Worm (Caenorhabditis elegans) whole organism, L4 larva: ENCODE results near the gene F22B5.6.
A peak's percentile ranks its signal among the peaks of the same experiment; 100 is the strongest.

Experiments used
- D1046.2 ChIP-seq: fragments of 200-800 bp; sonication (Bioruptor generic); IDR thresholded peaks from 2 replicates; pipeline ENCODE4 v1.3.6; 2022; ENCODE audit warnings: missing genetic modification characterization, missing compliant biosample characterization
- F44E2.7 ChIP-seq: fragments of 200-800 bp; sonication (Bioruptor generic); IDR thresholded peaks from 2 replicates; pipeline ENCODE4 v2.1.2; 2022; ENCODE audit warnings: missing genetic modification characterization, missing compliant biosample characterization
- T20F7.1 ChIP-seq: fragments of 200-800 bp; sonication (Bioruptor generic); optimal IDR thresholded peaks from 2 replicates; lab custom pipeline; 2018; ENCODE audit warnings: mild to moderate bottlenecking, missing genetic modification characterization, missing compliant biosample characterization
- T26A8.4 ChIP-seq: fragments of 200-800 bp; sonication (Bioruptor generic); IDR thresholded peaks from 2 replicates; pipeline ENCODE4 v1.3.6; 2022; ENCODE audit warnings: missing genetic modification characterization, missing compliant biosample characterization
- Y105C5A.15 ChIP-seq: fragments of 200-800 bp; sonication (Bioruptor generic); IDR thresholded peaks from 2 replicates; pipeline ENCODE4 v1.3.6; 2022; ENCODE audit warnings: missing genetic modification characterization, missing compliant biosample characterization
- Y48G9A.11 ChIP-seq: fragments of 200-800 bp; sonication (Bioruptor generic); IDR thresholded peaks from 2 replicates; pipeline ENCODE4 v1.3.6; 2022; ENCODE audit warnings: missing genetic modification reagents, missing genetic modification characterization, missing compliant biosample characterization
- Y5F2A.4 ChIP-seq: fragments of 200-800 bp; sonication (Bioruptor generic); optimal IDR thresholded peaks from 2 replicates; lab custom pipeline; 2018; ENCODE audit warnings: mild to moderate bottlenecking, missing genetic modification characterization, missing compliant biosample characterization
- ZK546.5 ChIP-seq, 2 experiments: sonication (generic microtip); optimal IDR thresholded peaks; 2 replicates each; lab custom pipeline; 2017; ENCODE audit warnings: missing biosample characterization in 2 of 2, missing genetic modification characterization in 2 of 2
- aha-1 ChIP-seq: fragments of 150-350 bp; peaks from one replicate; lab custom pipeline; 2014; ENCODE audit warnings: missing biosample characterization, missing genetic modification characterization
- ama-1 ChIP-seq: fragments of 150-350 bp; optimal IDR thresholded peaks from 2 replicates; lab custom pipeline; 2014; ENCODE audit warnings: inconsistent platforms, mixed read lengths
- ceh-20 ChIP-seq: fragments of 200-800 bp; sonication (Bioruptor generic); IDR thresholded peaks from 2 replicates; pipeline ENCODE4 v1.3.6; 2022; ENCODE audit warnings: missing genetic modification reagents, missing genetic modification characterization, missing compliant biosample characterization
- ceh-62 ChIP-seq: sonication (generic microtip); optimal IDR thresholded peaks from 2 replicates; lab custom pipeline; 2017; ENCODE audit warnings: missing biosample characterization, missing genetic modification characterization
- cey-2 ChIP-seq: sonication (generic microtip); optimal IDR thresholded peaks from 3 replicates; lab custom pipeline; 2017; ENCODE audit warnings: missing genetic modification characterization, mild to moderate bottlenecking, missing compliant biosample characterization, antibody characterized with exemption, borderline replicate concordance; ENCODE audit not compliant: insufficient read depth
- daf-16 ChIP-seq, 3 experiments: sonication (generic microtip); optimal IDR thresholded peaks; 2 replicates each; lab custom pipeline; 2016 to 2017; ENCODE audit warnings: missing genetic modification characterization in 3 of 3, missing genetic modification reagents in 3 of 3, mild to moderate bottlenecking in 2 of 3, missing compliant biosample characterization in 2 of 3, missing biosample characterization in 1 of 3, moderate library complexity in 1 of 3
- dmd-6 ChIP-seq: fragments of 200-800 bp; sonication (Bioruptor generic); IDR thresholded peaks from 2 replicates; pipeline ENCODE4 v1.3.6; 2022; ENCODE audit warnings: missing genetic modification reagents, missing genetic modification characterization, missing compliant biosample characterization
- dmd-8 ChIP-seq: fragments of 200-800 bp; sonication (Bioruptor generic); IDR thresholded peaks from 2 replicates; pipeline ENCODE4 v1.3.6; 2022; ENCODE audit warnings: missing genetic modification characterization, missing compliant biosample characterization
- dpl-1 ChIP-seq: fragments of 150-350 bp; optimal IDR thresholded peaks from 2 replicates; lab custom pipeline; 2014; ENCODE audit warnings: missing biosample characterization, missing genetic modification reagents, missing genetic modification characterization
- dve-1 ChIP-seq: sonication (generic microtip); optimal IDR thresholded peaks from 2 replicates; lab custom pipeline; 2017; ENCODE audit warnings: antibody characterized with exemption, mild to moderate bottlenecking, missing genetic modification characterization, missing compliant biosample characterization; ENCODE audit not compliant: insufficient read depth
- egl-27 ChIP-seq: sonication (generic microtip); optimal IDR thresholded peaks from 3 replicates; lab custom pipeline; 2017; ENCODE audit warnings: missing biosample characterization, missing genetic modification reagents, missing genetic modification characterization
- hif-1 ChIP-seq, 2 experiments: sonication (generic microtip); optimal IDR thresholded peaks; 2 replicates each; lab custom pipeline; 2016 to 2017; ENCODE audit warnings: missing compliant biosample characterization in 2 of 2, missing genetic modification characterization in 2 of 2, missing genetic modification reagents in 2 of 2, missing genotype in 2 of 2, mild to moderate bottlenecking in 1 of 2
- hlh-11 ChIP-seq: fragments of 200-800 bp; sonication (Bioruptor generic); optimal IDR thresholded peaks from 2 replicates; lab custom pipeline; 2018; ENCODE audit warnings: mild to moderate bottlenecking, missing genetic modification characterization, missing compliant biosample characterization
- hlh-30 ChIP-seq: sonication (generic microtip); optimal IDR thresholded peaks from 2 replicates; lab custom pipeline; 2017; ENCODE audit warnings: antibody characterized with exemption, mild to moderate bottlenecking, missing genetic modification characterization, missing compliant biosample characterization; ENCODE audit not compliant: insufficient read depth
- hmg-1.1 ChIP-seq: fragments of 200-800 bp; sonication (Bioruptor generic); IDR thresholded peaks from 2 replicates; pipeline ENCODE4 v1.3.6; 2022; ENCODE audit warnings: missing genetic modification reagents, missing genetic modification characterization, missing compliant biosample characterization
- lin-1 ChIP-seq: fragments of 200-800 bp; sonication (Bioruptor generic); IDR thresholded peaks from 2 replicates; pipeline ENCODE4 v1.3.6; 2022; ENCODE audit warnings: missing genetic modification reagents, missing genetic modification characterization, missing compliant biosample characterization
- lir-3 ChIP-seq: sonication (generic microtip); optimal IDR thresholded peaks from 2 replicates; lab custom pipeline; 2016; ENCODE audit warnings: mild to moderate bottlenecking, missing genetic modification characterization, missing compliant biosample characterization
- lsy-2 ChIP-seq, 2 experiments: fragments of 150-350 bp in 1 of 2; sonication (generic microtip) in 1 of 2; optimal IDR thresholded peaks; 2 replicates each; lab custom pipeline; 2014 to 2017; ENCODE audit warnings: missing biosample characterization in 2 of 2, missing genetic modification characterization in 2 of 2
- mdl-1 ChIP-seq, 2 experiments: fragments of 150-350 bp in 1 of 2; sonication (generic microtip) in 1 of 2; optimal IDR thresholded peaks; 2 replicates each; lab custom pipeline; 2014 to 2017; ENCODE audit warnings: missing biosample characterization in 2 of 2, missing genetic modification characterization in 2 of 2
- mep-1 ChIP-seq: fragments of 150-350 bp; sonication (generic microtip); optimal IDR thresholded peaks from 3 replicates; lab custom pipeline; 2014; ENCODE audit warnings: missing biosample characterization, missing genetic modification characterization
- mes-2 ChIP-seq: sonication (generic microtip); optimal IDR thresholded peaks from 2 replicates; lab custom pipeline; 2016; ENCODE audit warnings: missing genotype, mild to moderate bottlenecking, missing genetic modification characterization, missing compliant biosample characterization; ENCODE audit not compliant: poor library complexity, severe bottlenecking
- mxl-3 ChIP-seq: fragments of 200-800 bp; sonication (Bioruptor generic); optimal IDR thresholded peaks from 2 replicates; lab custom pipeline; 2018; ENCODE audit warnings: mild to moderate bottlenecking, missing genetic modification characterization, missing compliant biosample characterization
- nhr-10 ChIP-seq: fragments of 150-350 bp; optimal IDR thresholded peaks from 2 replicates; lab custom pipeline; 2014; ENCODE audit warnings: missing biosample characterization, missing genetic modification characterization
- nhr-102 ChIP-seq: sonication (generic microtip); optimal IDR thresholded peaks from 2 replicates; lab custom pipeline; 2016; ENCODE audit warnings: mild to moderate bottlenecking, missing genetic modification characterization, moderate library complexity, missing compliant biosample characterization
- nhr-11 ChIP-seq: fragments of 150-350 bp; optimal IDR thresholded peaks from 2 replicates; lab custom pipeline; 2014; ENCODE audit warnings: missing biosample characterization, missing genetic modification characterization
- nhr-25 ChIP-seq: sonication (generic microtip); optimal IDR thresholded peaks from 2 replicates; lab custom pipeline; 2017; ENCODE audit warnings: missing genetic modification characterization, mild to moderate bottlenecking, missing compliant biosample characterization, antibody characterized with exemption, moderate library complexity, borderline replicate concordance; ENCODE audit not compliant: insufficient read depth
- nhr-28 ChIP-seq: fragments of 150-350 bp; optimal IDR thresholded peaks from 2 replicates; lab custom pipeline; 2014; ENCODE audit warnings: missing biosample characterization, missing genetic modification characterization
- nhr-41 ChIP-seq: fragments of 200-800 bp; sonication (Bioruptor generic); IDR thresholded peaks from 2 replicates; pipeline ENCODE4 v1.3.6; 2022; ENCODE audit warnings: missing genetic modification reagents, missing genetic modification characterization, missing compliant biosample characterization
- nhr-42 ChIP-seq: fragments of 200-800 bp; sonication (Bioruptor generic); IDR thresholded peaks from 2 replicates; pipeline ENCODE4 v1.3.6; 2022; ENCODE audit warnings: missing genetic modification characterization, missing compliant biosample characterization
- nhr-48 ChIP-seq: sonication (generic microtip); optimal IDR thresholded peaks from 2 replicates; lab custom pipeline; 2016; ENCODE audit warnings: mild to moderate bottlenecking, missing genetic modification characterization, missing compliant biosample characterization
- nhr-76 ChIP-seq: fragments of 150-350 bp; optimal IDR thresholded peaks from 2 replicates; lab custom pipeline; 2014; ENCODE audit warnings: missing biosample characterization, missing genetic modification characterization
- nhr-77 ChIP-seq: fragments of 150-350 bp; optimal IDR thresholded peaks from 2 replicates; lab custom pipeline; 2014; ENCODE audit warnings: missing biosample characterization, missing genetic modification characterization
- php-3 ChIP-seq: fragments of 200-800 bp; sonication (Bioruptor generic); IDR thresholded peaks from 2 replicates; pipeline ENCODE4 v1.3.6; 2022; ENCODE audit warnings: missing genetic modification reagents, missing genetic modification characterization, missing compliant biosample characterization
- pqm-1 ChIP-seq: sonication (generic microtip); optimal IDR thresholded peaks from 2 replicates; lab custom pipeline; 2017; ENCODE audit warnings: missing biosample characterization, missing genetic modification characterization
- snpc-1.2 ChIP-seq: fragments of 200-800 bp; sonication (Bioruptor generic); IDR thresholded peaks from 2 replicates; pipeline ENCODE4 v1.3.6; 2022; ENCODE audit warnings: missing genetic modification reagents, missing genetic modification characterization, missing compliant biosample characterization
- tag-97 ChIP-seq: fragments of 200-800 bp; sonication (Bioruptor generic); IDR thresholded peaks from 2 replicates; pipeline ENCODE4 v1.3.6; 2022; ENCODE audit warnings: missing genetic modification characterization, missing compliant biosample characterization
- tra-1 ChIP-seq: fragments of 200-800 bp; sonication (Bioruptor generic); IDR thresholded peaks from 2 replicates; pipeline ENCODE4 v1.3.6; 2022; ENCODE audit warnings: missing genetic modification reagents, missing genetic modification characterization, missing compliant biosample characterization
- unc-130 ChIP-seq: sonication (generic microtip); optimal IDR thresholded peaks from 2 replicates; lab custom pipeline; 2016; ENCODE audit warnings: missing genetic modification reagents, missing genetic modification characterization, missing compliant biosample characterization
- unc-39 ChIP-seq: sonication (generic microtip); optimal IDR thresholded peaks from 2 replicates; lab custom pipeline; 2017; ENCODE audit warnings: missing biosample characterization, missing genetic modification characterization
- ztf-11 ChIP-seq: fragments of 150-350 bp; optimal IDR thresholded peaks from 2 replicates; lab custom pipeline; 2014; ENCODE audit warnings: missing biosample characterization, missing genetic modification characterization
- ztf-7 ChIP-seq: fragments of 150-350 bp; optimal IDR thresholded peaks from 2 replicates; lab custom pipeline; 2014; ENCODE audit warnings: missing biosample characterization, missing genetic modification characterization

Gene F22B5.6

DNA sequence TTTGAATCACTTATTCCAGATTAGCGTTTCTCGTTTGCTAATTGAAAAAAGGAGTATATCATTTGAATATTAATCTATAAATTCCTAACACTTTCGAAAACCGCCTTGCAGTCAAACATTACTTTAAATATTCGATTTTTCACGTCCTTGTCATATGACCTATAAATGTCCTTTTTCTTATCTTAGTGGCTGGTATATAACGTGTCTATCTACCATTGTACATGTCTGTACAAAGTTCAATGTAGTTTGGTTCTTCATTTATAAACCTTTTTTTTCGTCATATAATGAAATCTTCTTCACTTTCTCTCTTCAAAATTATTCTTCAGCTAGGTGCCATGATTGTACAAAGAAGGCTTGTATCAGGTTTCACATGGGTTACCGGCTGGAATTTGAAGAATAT is 29.6 kb upstream of the F22B5.6 start, which contains the start of gene gbh-2:
Gene gbh-2, plus strand, starts transcription at position 277 of the 400 bp plus-strand sequence.
- TF ChIP-seq ama-1 (lab: Kevin White, UChicago) (no peak), ztf-7 (tag; lab: Kevin White, UChicago) (peak; percentile 94), lsy-2 (tag; optimal IDR thresholded peaks at IDR 0.05; lab: Kevin White, UChicago) (peak in 1 of 2 experiments; percentile 67), dve-1 (peak; percentile 92), D1046.2 (GFP tag; lab: Robert Waterston, UW) (no peak), daf-16 (GFP tag; optimal IDR thresholded peaks at IDR 0.05; lab: Kevin White, UChicago) (no peak), daf-16 (tag; optimal IDR thresholded peaks at IDR 0.05; lab: Kevin White, UChicago) (peak; percentile 72), dmd-8 (GFP tag; lab: Robert Waterston, UW) (no peak), nhr-28 (tag; lab: Kevin White, UChicago) (peak; percentile 98), cey-2 (tag; lab: Kevin White, UChicago) (peak; percentile 42), aha-1 (tag; lab: Kevin White, UChicago) (peak; percentile 43), mep-1 (tag; lab: Kevin White, UChicago) (peak; percentile 81), hlh-11 (tag; lab: Kevin White, UChicago) (peak; percentile 68), nhr-77 (peak; percentile 64), T26A8.4 (GFP tag; lab: Robert Waterston, UW) (no peak), unc-39 (tag; lab: Kevin White, UChicago) (no peak), pqm-1 (tag; lab: Kevin White, UChicago) (peak; percentile 85), T20F7.1 (GFP tag; lab: Kevin White, UChicago) (peak; percentile 45), hmg-1.1 (no peak), nhr-48 (tag; lab: Kevin White, UChicago) (peak; percentile 80), hif-1 (tag; optimal IDR thresholded peaks at IDR 0.05; lab: Kevin White, UChicago) (peak; percentile 42 to 94), dmd-6 (GFP tag; lab: Robert Waterston, UW) (peak; percentile 90), nhr-25 (tag; lab: Kevin White, UChicago) (peak; percentile 22), unc-130 (GFP tag; lab: Kevin White, UChicago) (no peak), nhr-41 (no peak), php-3 (GFP tag; lab: Robert Waterston, UW) (peak; percentile 87), nhr-10 (tag; lab: Kevin White, UChicago) (no peak), mdl-1 (tag; optimal IDR thresholded peaks at IDR 0.05; lab: Kevin White, UChicago) (peak in 1 of 2 experiments; percentile 19), Y105C5A.15 (GFP tag; lab: Robert Waterston, UW) (no peak), ceh-62 (no peak), hlh-30 (tag; lab: Kevin White, UChicago) (peak; percentile 73), lir-3 (no peak), Y48G9A.11 (GFP tag; lab: Robert Waterston, UW) (no peak), nhr-76 (tag; lab: Kevin White, UChicago) (no peak), mxl-3 (GFP tag; lab: Kevin White, UChicago) (no peak), F44E2.7 (no peak), tra-1 (GFP tag; lab: Robert Waterston, UW) (peak; percentile 36; the same call in 1 of the 2 replicates), egl-27 (tag; lab: Kevin White, UChicago) (no peak), nhr-102 (tag; lab: Kevin White, UChicago) (peak; percentile 42)

DNA sequence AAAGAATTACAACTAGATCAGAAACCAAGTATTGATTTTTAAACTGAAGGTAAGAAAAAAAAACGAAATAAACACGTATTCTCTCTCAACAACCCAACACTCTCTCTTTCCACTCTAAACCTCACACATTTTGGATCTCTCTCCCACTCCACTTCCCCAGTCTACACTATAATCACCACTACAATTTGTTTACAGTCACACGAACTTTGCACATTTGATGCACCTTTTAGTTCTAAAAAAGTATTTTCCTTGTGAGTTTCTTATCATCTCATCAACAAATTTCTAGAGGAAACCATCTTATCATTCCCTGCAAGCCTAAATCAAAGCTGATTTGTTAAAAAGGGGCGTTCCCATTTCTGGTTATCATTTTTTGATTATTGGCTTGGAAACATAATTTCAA is 28.6 kb upstream of the F22B5.6 start:
- peak; percentile 30 for TF ChIP-seq mes-2 (tag; lab: Kevin White, UChicago)
- peak; percentile 73 for TF ChIP-seq nhr-48 (tag; lab: Kevin White, UChicago)
- no peak for TF ChIP-seq ceh-20 (GFP tag; lab: Robert Waterston, UW)
- no peak for TF ChIP-seq ZK546.5 (tag; optimal IDR thresholded peaks at IDR 0.05; lab: Kevin White, UChicago)
- TF ChIP-seq hif-1 (tag; optimal IDR thresholded peaks at IDR 0.05; lab: Kevin White, UChicago): peak in 1 of 2 experiments; percentile 86
- TF ChIP-seq snpc-1.2 (GFP tag; lab: Robert Waterston, UW): no peak
- no peak for TF ChIP-seq tag-97
- TF ChIP-seq Y5F2A.4 (GFP tag; lab: Kevin White, UChicago): no peak
- TF ChIP-seq hlh-11 (tag; lab: Kevin White, UChicago): peak; percentile 87
- TF ChIP-seq pqm-1 (tag; lab: Kevin White, UChicago): peak; percentile 56
- no peak for TF ChIP-seq lin-1 (GFP tag; lab: Robert Waterston, UW)
- no peak for TF ChIP-seq dpl-1 (GFP tag; lab: Kevin White, UChicago)
- peak; percentile 85 for TF ChIP-seq dmd-6 (GFP tag; lab: Robert Waterston, UW)
- no peak for TF ChIP-seq nhr-42 (GFP tag; lab: Robert Waterston, UW)
- TF ChIP-seq nhr-77: peak; percentile 73
- TF ChIP-seq mep-1 (tag; lab: Kevin White, UChicago): peak; percentile 58
- no peak for TF ChIP-seq lir-3
- TF ChIP-seq nhr-11 (tag; lab: Kevin White, UChicago): no peak
- no peak for TF ChIP-seq ztf-11 (tag; lab: Kevin White, UChicago)
- peak; percentile 80 for TF ChIP-seq aha-1 (tag; lab: Kevin White, UChicago)
